In genomic region chr3L:1488592-1489183, dm6 we compare ENCODE assay signal across 3 fruit fly cellular contexts.
TF ChIP-seq lines count a peak whose summit lies in the region.

No protein-coding gene starts in this region.

TF ChIP-seq in whole organism, adult, 20 proteins besides CTCF, POLR2A, EP300 and RAD21 (continued from another document):
- TF ChIP-seq CG1620 (GFP tag; optimal IDR thresholded peaks at IDR 0.05; lab: Kevin White, UChicago): no peak

TF ChIP-seq in whole organism, embryonic, 481 proteins besides CTCF, POLR2A, EP300 and RAD21 (continued from another document and continues in another):
- TF ChIP-seq CG17328 (GFP tag; IDR thresholded peaks at IDR 0.05; lab: Robert Waterston, UW) (no peak), Xrp1 (GFP tag; IDR thresholded peaks at IDR 0.05; lab: Robert Waterston, UW) (no peak), wdn (GFP tag; IDR thresholded peaks at IDR 0.05; lab: Robert Waterston, UW) (no peak), CG1233 (GFP tag; optimal IDR thresholded peaks at IDR 0.05; lab: Kevin White, UChicago) (peak; percentile 4), CG11695 (GFP tag; IDR thresholded peaks at IDR 0.05; lab: Robert Waterston, UW) (no peak), CG15479 (GFP tag; optimal IDR thresholded peaks at IDR 0.05; lab: Kevin White, UChicago) (no peak), CG10267 (tag; optimal IDR thresholded peaks at IDR 0.05; lab: Kevin White, UChicago) (no peak), lab (GFP tag; optimal IDR thresholded peaks at IDR 0.05; lab: Kevin White, UChicago) (no peak), CG17359 (tag; optimal IDR thresholded peaks at IDR 0.05; lab: Kevin White, UChicago) (no peak), Hsf (GFP tag; optimal IDR thresholded peaks at IDR 0.05; lab: Kevin White, UChicago) (no peak), ap (GFP tag; IDR thresholded peaks at IDR 0.05; lab: Robert Waterston, UW) (no peak), grau (tag; optimal IDR thresholded peaks at IDR 0.05; lab: Kevin White, UChicago) (no peak), CG18262 (tag; optimal IDR thresholded peaks at IDR 0.05; lab: Kevin White, UChicago) (peak; percentile 12), Hey (tag; optimal IDR thresholded peaks at IDR 0.05; lab: Kevin White, UChicago) (no peak), CG3995 (GFP tag; optimal IDR thresholded peaks at IDR 0.05; lab: Kevin White, UChicago) (no peak), tll (GFP tag; optimal IDR thresholded peaks at IDR 0.05; lab: Kevin White, UChicago) (no peak), Drgx (GFP tag; IDR thresholded peaks at IDR 0.05; lab: Robert Waterston, UW) (no peak), sima (GFP tag; optimal IDR thresholded peaks at IDR 0.05; lab: Kevin White, UChicago) (no peak), nerfin-2 (GFP tag; IDR thresholded peaks at IDR 0.05; lab: Robert Waterston, UW; ENCODE audit: partially characterized antibody) (peak; percentile 78), CG2712 (tag; optimal IDR thresholded peaks at IDR 0.05; lab: Kevin White, UChicago) (no peak), sens-2 (GFP tag; IDR thresholded peaks at IDR 0.05; lab: Robert Waterston, UW) (no peak), CG8281 (tag; optimal IDR thresholded peaks at IDR 0.05; lab: Kevin White, UChicago) (no peak), tup (GFP tag; optimal IDR thresholded peaks at IDR 0.05; lab: Kevin White, UChicago) (no peak), CG42726 (GFP tag; IDR thresholded peaks at IDR 0.05; lab: Robert Waterston, UW; ENCODE audit: partially characterized antibody) (peak; percentile 85), sna (GFP tag; IDR thresholded peaks at IDR 0.05; lab: Robert Waterston, UW; ENCODE audit: partially characterized antibody) (peak; percentile 22; the same call in 1 of the 2 replicates), twi (tag; optimal IDR thresholded peaks at IDR 0.05; lab: Kevin White, UChicago) (no peak), otp (GFP tag; IDR thresholded peaks at IDR 0.05; lab: Robert Waterston, UW) (no peak), H15 (GFP tag; IDR thresholded peaks at IDR 0.05; lab: Robert Waterston, UW) (no peak), gcm (GFP tag; optimal IDR thresholded peaks at IDR 0.05; lab: Kevin White, UChicago) (no peak), Nf-YC (tag; optimal IDR thresholded peaks at IDR 0.05; lab: Kevin White, UChicago) (no peak), psq (GFP tag; optimal IDR thresholded peaks at IDR 0.05; lab: Kevin White, UChicago) (no peak), gce (GFP tag; IDR thresholded peaks at IDR 0.05; lab: Robert Waterston, UW) (no peak), dpn (GFP tag; optimal IDR thresholded peaks at IDR 0.05; lab: Kevin White, UChicago) (no peak), Oaz (GFP tag; IDR thresholded peaks at IDR 0.05; lab: Robert Waterston, UW) (no peak), Usf (GFP tag; optimal IDR thresholded peaks at IDR 0.05; lab: Kevin White, UChicago) (no peak), vvl (GFP tag; IDR thresholded peaks at IDR 0.05; lab: Robert Waterston, UW) (peak; percentile 50; the same call in 1 of the 2 replicates), ham (GFP tag; IDR thresholded peaks at IDR 0.05; lab: Robert Waterston, UW) (no peak), CG11723 (GFP tag; optimal IDR thresholded peaks at IDR 0.05; lab: Kevin White, UChicago) (no peak), CG7786 (GFP tag; optimal IDR thresholded peaks at IDR 0.05; lab: Kevin White, UChicago) (no peak), Rx (GFP tag; IDR thresholded peaks at IDR 0.05; lab: Robert Waterston, UW) (no peak), Myb (GFP tag; optimal IDR thresholded peaks at IDR 0.05; lab: Kevin White, UChicago) (no peak), row (GFP tag; IDR thresholded peaks at IDR 0.05; lab: Robert Waterston, UW) (peak; percentile 38; the same call in 1 of the 3 replicates), Optix (GFP tag; IDR thresholded peaks at IDR 0.05; lab: Robert Waterston, UW) (no peak), Ets65A (GFP tag; lab: Kevin White, UChicago) (peak; percentile 27), zfh2 (GFP tag; optimal IDR thresholded peaks at IDR 0.05; lab: Kevin White, UChicago) (no peak), Elba2 (GFP tag; optimal IDR thresholded peaks at IDR 0.05; lab: Kevin White, UChicago) (no peak), Fer2 (tag; optimal IDR thresholded peaks at IDR 0.05; lab: Kevin White, UChicago) (no peak), CG16815 (GFP tag; optimal IDR thresholded peaks at IDR 0.05; lab: Kevin White, UChicago) (no peak), salm (tag; optimal IDR thresholded peaks at IDR 0.05; lab: Kevin White, UChicago) (no peak), fd3F (GFP tag; optimal IDR thresholded peaks at IDR 0.05; lab: Kevin White, UChicago) (no peak), kay (GFP tag; optimal IDR thresholded peaks at IDR 0.05; lab: Kevin White, UChicago) (no peak), Eip74EF (GFP tag; optimal IDR thresholded peaks at IDR 0.05; lab: Kevin White, UChicago) (peak in 1 of 2 experiments; percentile 76), ci (GFP tag; IDR thresholded peaks at IDR 0.05; lab: Robert Waterston, UW) (no peak; the same call in 2 of the 3 replicates), Dek (tag; optimal IDR thresholded peaks at IDR 0.05; lab: Kevin White, UChicago) (no peak), stc (GFP tag; IDR thresholded peaks at IDR 0.05; lab: Robert Waterston, UW) (no peak), zfh1 (GFP tag; IDR thresholded peaks at IDR 0.05; lab: Robert Waterston, UW) (no peak), scrt (GFP tag; optimal IDR thresholded peaks at IDR 0.05; lab: Kevin White, UChicago) (no peak), CG3726 (GFP tag; IDR thresholded peaks at IDR 0.05; lab: Robert Waterston, UW) (no peak), CG4730 (GFP tag; IDR thresholded peaks at IDR 0.05; lab: Robert Waterston, UW) (no peak), lmd (GFP tag; IDR thresholded peaks at IDR 0.05; lab: Robert Waterston, UW) (no peak), CG14965 (GFP tag; optimal IDR thresholded peaks at IDR 0.05; lab: Kevin White, UChicago; ENCODE audit: borderline replicate concordance) (no peak), Mrtf (GFP tag; IDR thresholded peaks at IDR 0.05; lab: Robert Waterston, UW) (no peak), CG31388 (GFP tag; optimal IDR thresholded peaks at IDR 0.05; lab: Kevin White, UChicago) (no peak), lbe (GFP tag; optimal IDR thresholded peaks at IDR 0.05; lab: Kevin White, UChicago) (no peak), CG30020 (tag; optimal IDR thresholded peaks at IDR 0.05; lab: Kevin White, UChicago) (no peak), CG10366 (GFP tag; IDR thresholded peaks at IDR 0.05; lab: Robert Waterston, UW) (no peak), CG12391 (tag; optimal IDR thresholded peaks at IDR 0.05; lab: Kevin White, UChicago) (no peak), gsb-n (tag; optimal IDR thresholded peaks at IDR 0.05; lab: Kevin White, UChicago) (no peak), dimm (GFP tag; IDR thresholded peaks at IDR 0.05; lab: Robert Waterston, UW) (no peak)

TF ChIP-seq in whole organism, prepupa, 60 proteins besides CTCF, POLR2A, EP300 and RAD21 (continued from another document):
- peak; percentile 53 for TF ChIP-seq dsx (GFP tag; optimal IDR thresholded peaks at IDR 0.05; lab: Kevin White, UChicago; ENCODE audit: poor library complexity, severe bottlenecking)
- no peak for TF ChIP-seq achi (GFP tag; optimal IDR thresholded peaks at IDR 0.05; lab: Kevin White, UChicago)
- TF ChIP-seq fd59A (GFP tag; optimal IDR thresholded peaks at IDR 0.05; lab: Kevin White, UChicago): no peak
- TF ChIP-seq Ets21C (GFP tag; optimal IDR thresholded peaks at IDR 0.05; lab: Kevin White, UChicago): no peak
- 0 out of 3 replicates have a peak, but pooled peaks have one; percentile 46 for TF ChIP-seq eg (GFP tag; IDR thresholded peaks at IDR 0.05; lab: Robert Waterston, UW)
- TF ChIP-seq CG16779 (tag; optimal IDR thresholded peaks at IDR 0.05; lab: Kevin White, UChicago): no peak
- TF ChIP-seq fkh (GFP tag; optimal IDR thresholded peaks at IDR 0.05; lab: Kevin White, UChicago): no peak
- no peak for TF ChIP-seq Sox102F (GFP tag; optimal IDR thresholded peaks at IDR 0.05; lab: Kevin White, UChicago)
- peak; percentile 0 for TF ChIP-seq Lpt (GFP tag; optimal IDR thresholded peaks at IDR 0.05; lab: Kevin White, UChicago)
- TF ChIP-seq OdsH (GFP tag; optimal IDR thresholded peaks at IDR 0.05; lab: Kevin White, UChicago): no peak
- TF ChIP-seq CG3032 (tag; optimal IDR thresholded peaks at IDR 0.05; lab: Kevin White, UChicago): no peak
- no peak for TF ChIP-seq CG6808 (GFP tag; optimal IDR thresholded peaks at IDR 0.05; lab: Kevin White, UChicago)
- TF ChIP-seq CG11762 (GFP tag; optimal IDR thresholded peaks at IDR 0.05; lab: Kevin White, UChicago; ENCODE audit: insufficient read depth): no peak
- no peak for TF ChIP-seq CG10631 (GFP tag; optimal IDR thresholded peaks at IDR 0.05; lab: Kevin White, UChicago)
- no peak for TF ChIP-seq cyc (GFP tag; optimal IDR thresholded peaks at IDR 0.05; lab: Kevin White, UChicago)
- no peak for TF ChIP-seq salr (GFP tag; optimal IDR thresholded peaks at IDR 0.05; lab: Kevin White, UChicago)
- TF ChIP-seq CG32006 (GFP tag; optimal IDR thresholded peaks at IDR 0.05; lab: Kevin White, UChicago): no peak
- TF ChIP-seq Ets96B (tag; optimal IDR thresholded peaks at IDR 0.05; lab: Kevin White, UChicago): no peak
- TF ChIP-seq CG6276 (GFP tag; optimal IDR thresholded peaks at IDR 0.05; lab: Kevin White, UChicago): no peak
- no peak for TF ChIP-seq CG8119 (GFP tag; IDR thresholded peaks at IDR 0.05; lab: Robert Waterston, UW)
- TF ChIP-seq CG6854 (GFP tag; optimal IDR thresholded peaks at IDR 0.05; lab: Kevin White, UChicago): no peak
- TF ChIP-seq Blimp-1 (GFP tag; optimal IDR thresholded peaks at IDR 0.05; lab: Kevin White, UChicago): no peak
- no peak for TF ChIP-seq CG11902 (GFP tag; optimal IDR thresholded peaks at IDR 0.05; lab: Kevin White, UChicago)
- peak; percentile 6 for TF ChIP-seq Met (GFP tag; optimal IDR thresholded peaks at IDR 0.05; lab: Kevin White, UChicago)
- TF ChIP-seq CG6792 (GFP tag; optimal IDR thresholded peaks at IDR 0.05; lab: Kevin White, UChicago): no peak
- no peak for TF ChIP-seq lz (GFP tag; optimal IDR thresholded peaks at IDR 0.05; lab: Kevin White, UChicago)
- TF ChIP-seq ss (GFP tag; optimal IDR thresholded peaks at IDR 0.05; lab: Kevin White, UChicago): no peak
- TF ChIP-seq CG8319 (GFP tag; optimal IDR thresholded peaks at IDR 0.05; lab: Kevin White, UChicago): no peak
- no peak for TF ChIP-seq CG34406 (GFP tag; optimal IDR thresholded peaks at IDR 0.05; lab: Kevin White, UChicago)
- TF ChIP-seq CG6163 (GFP tag; IDR thresholded peaks at IDR 0.05; lab: Robert Waterston, UW): no peak
- no peak for TF ChIP-seq Eip75B (GFP tag; optimal IDR thresholded peaks at IDR 0.05; lab: Kevin White, UChicago)
- TF ChIP-seq Gug (GFP tag; IDR thresholded peaks at IDR 0.05; lab: Robert Waterston, UW): no peak
- no peak for TF ChIP-seq CG31627 (GFP tag; optimal IDR thresholded peaks at IDR 0.05; lab: Kevin White, UChicago)
- TF ChIP-seq esn (GFP tag; optimal IDR thresholded peaks at IDR 0.05; lab: Kevin White, UChicago): peak; percentile 4
- peak; percentile 5 for TF ChIP-seq Sox14 (GFP tag; optimal IDR thresholded peaks at IDR 0.05; lab: Kevin White, UChicago)
- TF ChIP-seq Sox15 (GFP tag; optimal IDR thresholded peaks at IDR 0.05; lab: Kevin White, UChicago): no peak
- no peak for TF ChIP-seq fd85E (GFP tag; optimal IDR thresholded peaks at IDR 0.05; lab: Kevin White, UChicago)
- peak; percentile 78 for TF ChIP-seq svp (GFP tag; lab: Kevin White, UChicago)
- no peak for TF ChIP-seq dac (GFP tag; optimal IDR thresholded peaks at IDR 0.05; lab: Kevin White, UChicago)
